Fruit fly (Drosophila melanogaster) whole organism, pupa: ENCODE data around the gene VhaSFD.

Experiments
- CG10348 ChIP-seq: fragments of 200-800 bp; sonication (Bioruptor generic); IDR thresholded peaks from 2 replicates; pipeline ENCODE4 v1.3.6; 2022; ENCODE audit warnings: missing biosample characterization, missing genetic modification characterization
- CG12605 ChIP-seq: fragments of 200-800 bp; sonication (Bioruptor generic); IDR thresholded peaks from 2 replicates; pipeline ENCODE4 v1.3.6; 2022; ENCODE audit warnings: missing biosample characterization, missing genetic modification characterization
- CG13204 ChIP-seq: fragments of 200-800 bp; sonication (Bioruptor generic); optimal IDR thresholded peaks from 2 replicates; lab custom pipeline; 2018; ENCODE audit warnings: missing biosample characterization, mild to moderate bottlenecking, missing genetic modification characterization, moderate library complexity
- CG14655 ChIP-seq: fragments of 200-800 bp; sonication (Bioruptor generic); optimal IDR thresholded peaks from 3 replicates; lab custom pipeline; 2017; ENCODE audit warnings: mild to moderate bottlenecking, missing biosample characterization, missing genetic modification reagents, missing genetic modification characterization
- CG15710 ChIP-seq: fragments of 200-800 bp; sonication (Bioruptor generic); optimal IDR thresholded peaks from 2 replicates; lab custom pipeline; 2018; ENCODE audit warnings: missing biosample characterization, mild to moderate bottlenecking, missing genetic modification characterization, moderate library complexity
- CG17806 ChIP-seq: fragments of 200-800 bp; sonication (Bioruptor generic); optimal IDR thresholded peaks from 2 replicates; lab custom pipeline; 2018; ENCODE audit warnings: missing biosample characterization, mild to moderate bottlenecking, missing genetic modification characterization, moderate library complexity
- CG32121 ChIP-seq: fragments of 200-800 bp; sonication (Bioruptor generic); IDR thresholded peaks from 2 replicates; pipeline ENCODE4 v1.3.6; 2022; ENCODE audit warnings: missing biosample characterization, missing genetic modification characterization
- CG34367 ChIP-seq: fragments of 200-800 bp; sonication (Bioruptor generic); optimal IDR thresholded peaks from 2 replicates; lab custom pipeline; 2018; ENCODE audit warnings: missing biosample characterization, mild to moderate bottlenecking, missing genetic modification characterization
- CG4496 ChIP-seq: fragments of 200-800 bp; sonication (Bioruptor generic); IDR thresholded peaks from 3 replicates; pipeline ENCODE4 v1.3.6; 2022; ENCODE audit warnings: missing biosample characterization, missing genetic modification characterization
- CG8159 ChIP-seq: fragments of 200-800 bp; sonication (Bioruptor generic); optimal IDR thresholded peaks from 3 replicates; lab custom pipeline; 2018; ENCODE audit warnings: missing biosample characterization, mild to moderate bottlenecking, missing genetic modification characterization, moderate library complexity
- CG8301 ChIP-seq: fragments of 200-800 bp; sonication (Bioruptor generic); optimal IDR thresholded peaks from 2 replicates; lab custom pipeline; 2018; ENCODE audit warnings: missing biosample characterization, mild to moderate bottlenecking, missing genetic modification characterization
- CG9948 ChIP-seq: fragments of 200-800 bp; sonication (Bioruptor generic); optimal IDR thresholded peaks from 2 replicates; lab custom pipeline; 2018; ENCODE audit warnings: missing biosample characterization, mild to moderate bottlenecking, missing genetic modification characterization, moderate library complexity
- D1 ChIP-seq: fragments of 200-800 bp; sonication (Bioruptor generic); optimal IDR thresholded peaks from 2 replicates; lab custom pipeline; 2018; ENCODE audit warnings: missing biosample characterization, mild to moderate bottlenecking, missing genetic modification characterization, moderate library complexity
- EcR ChIP-seq: fragments of 200-800 bp; sonication (Bioruptor generic); optimal IDR thresholded peaks from 3 replicates; lab custom pipeline; 2019; ENCODE audit warnings: missing biosample characterization, missing genetic modification characterization, mild to moderate bottlenecking, moderate library complexity, missing genetic modification reagents
- Ets98B ChIP-seq: fragments of 200-800 bp; sonication (Bioruptor generic); IDR thresholded peaks from 2 replicates; pipeline ENCODE4 v1.3.6; 2022; ENCODE audit warnings: missing biosample characterization, missing genetic modification characterization
- Pif1A ChIP-seq: fragments of 200-800 bp; sonication (Bioruptor generic); optimal IDR thresholded peaks from 3 replicates; lab custom pipeline; 2016; ENCODE audit warnings: missing biosample characterization, missing genetic modification characterization
- Pif1B ChIP-seq: fragments of 200-800 bp; sonication (Bioruptor generic); optimal IDR thresholded peaks from 3 replicates; lab custom pipeline; 2016; ENCODE audit warnings: missing biosample characterization, missing genetic modification characterization
- Snoo ChIP-seq: fragments of 200-800 bp; sonication (Bioruptor generic); optimal IDR thresholded peaks from 3 replicates; lab custom pipeline; 2017; ENCODE audit warnings: missing biosample characterization, mild to moderate bottlenecking, missing genetic modification characterization, inconsistent platforms
- fd96Ca ChIP-seq: fragments of 200-800 bp; sonication (Bioruptor generic); IDR thresholded peaks from 3 replicates; pipeline ENCODE4 v1.3.6; 2022; ENCODE audit warnings: missing biosample characterization, missing genetic modification characterization
- gl ChIP-seq: fragments of 200-800 bp; sonication (Bioruptor generic); optimal IDR thresholded peaks from 2 replicates; lab custom pipeline; 2018; ENCODE audit warnings: missing biosample characterization, mild to moderate bottlenecking, missing genetic modification characterization
- rn ChIP-seq: fragments of 200-800 bp; sonication (Bioruptor generic); IDR thresholded peaks from 2 replicates; pipeline ENCODE4 v1.3.6; 2022; ENCODE audit warnings: missing biosample characterization, missing genetic modification characterization

VhaSFD gene

DNA sequence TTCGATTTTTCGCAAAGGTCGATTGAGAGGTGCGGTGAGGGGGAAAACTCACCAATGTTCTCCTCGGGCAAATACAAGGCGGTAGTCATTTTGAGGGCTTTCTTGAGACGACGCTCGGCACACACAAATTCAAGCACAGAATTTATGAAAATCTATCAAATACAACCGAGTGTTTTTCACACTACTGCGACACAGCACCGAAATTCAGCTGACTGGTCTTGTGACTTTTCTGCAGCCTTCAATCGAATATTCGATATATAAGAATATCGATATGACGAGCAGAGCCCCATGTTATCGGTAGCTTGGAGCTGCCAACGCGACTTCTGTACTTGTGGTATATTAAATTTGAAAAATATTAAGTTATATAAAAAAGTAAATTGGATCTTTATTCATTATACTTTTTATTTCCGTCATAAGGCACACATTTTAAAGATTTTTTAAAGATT lies at the start of gene VhaSFD:
Gene VhaSFD (minus strand): TSS at position 249 of the 446 bp plus-strand sequence.
- TF ChIP-seq CG15710 (tag; lab: Kevin White, UChicago) (no peak), CG12605 (GFP tag; lab: Robert Waterston, UW) (no peak), Snoo (tag; lab: Kevin White, UChicago) (peak; percentile 26), gl (peak; percentile 6), CG34367 (tag; lab: Kevin White, UChicago) (no peak), CG4496 (GFP tag; lab: Robert Waterston, UW) (0 out of 3 replicates have a peak, but pooled peaks have one; percentile 33), Pif1A (GFP tag; lab: Kevin White, UChicago) (no peak), Pif1B (GFP tag; lab: Kevin White, UChicago) (no peak), D1 (tag; lab: Kevin White, UChicago) (no peak), Ets98B (GFP tag; lab: Robert Waterston, UW) (no peak), CG10348 (GFP tag; lab: Robert Waterston, UW) (no peak), CG8159 (tag; lab: Kevin White, UChicago) (no peak), CG14655 (GFP tag; lab: Kevin White, UChicago) (no peak), CG17806 (no peak), rn (GFP tag; lab: Robert Waterston, UW) (no peak), CG32121 (GFP tag; lab: Robert Waterston, UW) (0 out of 2 replicates have a peak, but pooled peaks have one; percentile 38), CG13204 (GFP tag; lab: Kevin White, UChicago) (no peak), CG8301 (tag; lab: Kevin White, UChicago) (no peak), fd96Ca (GFP tag; lab: Robert Waterston, UW) (no peak), CG9948 (no peak), EcR (GFP tag; lab: Kevin White, UChicago) (no peak)
- TF ChIP-seq, all 21 proteins: peak for 4

DNA sequence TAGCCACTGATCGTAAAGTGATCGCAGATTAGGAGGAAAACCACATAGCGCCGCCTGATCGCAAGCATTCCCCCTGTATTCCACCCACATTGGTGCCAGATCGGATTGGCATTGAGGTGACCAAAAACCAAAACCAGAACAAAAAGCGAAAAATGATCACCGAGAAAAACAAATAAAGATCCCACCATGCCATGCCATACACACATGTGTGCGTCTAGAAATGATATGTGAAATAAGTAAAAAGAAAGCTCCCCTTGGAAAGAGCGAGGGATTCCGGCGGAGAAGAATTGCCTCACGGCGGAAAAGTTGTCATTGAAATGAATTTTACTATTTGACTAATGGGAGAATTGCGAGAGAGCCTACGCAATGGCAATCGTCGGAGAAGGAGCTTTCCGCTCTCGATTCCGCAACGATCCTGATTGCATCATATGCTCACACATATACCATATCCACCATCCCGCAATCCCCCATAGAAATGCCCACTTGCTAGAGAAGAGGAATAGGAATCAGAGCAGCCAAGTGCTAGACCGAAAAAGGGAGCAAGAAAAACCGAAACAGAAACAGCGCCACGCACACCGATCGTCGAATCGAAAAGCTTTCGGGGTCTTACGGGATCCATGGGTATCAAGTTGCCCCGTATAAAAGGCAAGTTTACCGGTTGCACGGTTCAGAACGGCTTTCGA lies 38.6 kb upstream of the VhaSFD start, which contains the start of gene Mhc:
Gene Mhc (plus strand): TSS at position 497 of the 683 bp plus-strand sequence.
- no peak for TF ChIP-seq CG14655 (GFP tag; lab: Kevin White, UChicago)
- 0 out of 3 replicates have a peak, but pooled peaks have one; percentile 36 for TF ChIP-seq CG4496 (GFP tag; lab: Robert Waterston, UW)

dm6 chr2L:16764480-16764879 lies 36.9 kb upstream of the VhaSFD start:
- TF ChIP-seq Snoo (tag; lab: Kevin White, UChicago) (no peak), CG12605 (GFP tag; lab: Robert Waterston, UW) (no peak), rn (GFP tag; lab: Robert Waterston, UW) (no peak), CG32121 (GFP tag; lab: Robert Waterston, UW) (peak; percentile 79)

DNA sequence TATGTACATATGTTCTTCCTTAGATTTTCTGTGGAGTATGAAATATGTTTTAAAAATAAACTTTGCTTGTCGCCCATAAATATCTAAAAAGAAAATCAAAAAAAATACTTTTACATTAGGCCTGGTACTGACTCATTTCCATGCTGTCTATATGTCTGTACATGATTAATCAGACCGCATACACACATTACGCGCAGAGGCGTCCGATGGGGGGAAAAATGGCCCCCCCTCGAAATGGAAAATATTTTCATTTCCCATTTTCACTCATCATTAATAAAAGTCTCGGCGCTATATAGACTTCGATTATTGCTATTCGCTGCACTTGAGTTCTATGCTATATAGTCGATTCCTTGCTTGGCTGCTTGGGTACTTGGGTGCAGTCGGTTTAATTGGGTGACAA lies 34.3 kb upstream of the VhaSFD start:
- TF ChIP-seq CG9948, result no peak
- no peak for TF ChIP-seq CG8159 (tag; lab: Kevin White, UChicago)
- no peak for TF ChIP-seq Pif1A (GFP tag; lab: Kevin White, UChicago)
- TF ChIP-seq CG17806, result no peak
- TF ChIP-seq rn (GFP tag; lab: Robert Waterston, UW), result no peak
- TF ChIP-seq CG15710 (tag; lab: Kevin White, UChicago), result no peak
- TF ChIP-seq CG13204 (GFP tag; lab: Kevin White, UChicago), result no peak
- TF ChIP-seq CG34367 (tag; lab: Kevin White, UChicago), result no peak
- TF ChIP-seq CG12605 (GFP tag; lab: Robert Waterston, UW), result no peak
- no peak for TF ChIP-seq CG10348 (GFP tag; lab: Robert Waterston, UW)
- TF ChIP-seq D1 (tag; lab: Kevin White, UChicago), result no peak
- TF ChIP-seq CG8301 (tag; lab: Kevin White, UChicago), result no peak

- TF ChIP-seq CG8301 (tag; lab: Kevin White, UChicago), result peak; percentile 22
- no peak for TF ChIP-seq CG13204 (GFP tag; lab: Kevin White, UChicago)
- peak; percentile 50; the same call in 1 of the 3 replicates for TF ChIP-seq CG4496 (GFP tag; lab: Robert Waterston, UW)
- peak; percentile 55; the same call in 1 of the 2 replicates for TF ChIP-seq Ets98B (GFP tag; lab: Robert Waterston, UW)
- TF ChIP-seq CG32121 (GFP tag; lab: Robert Waterston, UW), result peak; percentile 69
- TF ChIP-seq CG12605 (GFP tag; lab: Robert Waterston, UW), result peak; percentile 25; the same call in 1 of the 2 replicates
- no peak for TF ChIP-seq CG8159 (tag; lab: Kevin White, UChicago)
- no peak for TF ChIP-seq fd96Ca (GFP tag; lab: Robert Waterston, UW)
- peak; percentile 52 for TF ChIP-seq CG14655 (GFP tag; lab: Kevin White, UChicago)
Measured at dm6 chr2L:16760504-16761417, 33.1 kb upstream of the VhaSFD start, which contains the start of gene ppk17. ppk17 (minus strand) TSS chr2L:16760554.
